Fruit fly (Drosophila melanogaster): ENCODE measurements around the gene CG42752.
A peak's percentile ranks its signal among the peaks of the same experiment; 100 is the strongest.

CG42752 gene

dm6 chr2L:18694724-18695105 lies 45.2 kb downstream of the CG42752 start (continued):
- TF ChIP-seq Camta (GFP tag; optimal IDR thresholded peaks at IDR 0.05) (peak; percentile 13), CG33213 (GFP tag; optimal IDR thresholded peaks at IDR 0.05) (no peak), ind (GFP tag; optimal IDR thresholded peaks at IDR 0.05) (peak; percentile 22), CG12236 (GFP tag; optimal IDR thresholded peaks at IDR 0.05) (no peak), ken (GFP tag; IDR thresholded peaks at IDR 0.05) (no peak), CG10321 (GFP tag; IDR thresholded peaks at IDR 0.05) (0 out of 2 replicates have a peak, but pooled peaks have one; percentile 5), CG10267 (tag; optimal IDR thresholded peaks at IDR 0.05) (no peak), exex (tag; optimal IDR thresholded peaks at IDR 0.05) (no peak), CG30403 (GFP tag; optimal IDR thresholded peaks at IDR 0.05) (peak; percentile 3), CG11504 (tag; optimal IDR thresholded peaks at IDR 0.05) (peak; percentile 61), bigmax (GFP tag; optimal IDR thresholded peaks at IDR 0.05) (no peak), CG7839 (tag; optimal IDR thresholded peaks at IDR 0.05) (peak; percentile 33), en (GFP tag; optimal IDR thresholded peaks at IDR 0.05) (no peak), lov (optimal IDR thresholded peaks at IDR 0.05) (no peak), lov (GFP tag; IDR thresholded peaks at IDR 0.05) (no peak), NC2β (GFP tag; optimal IDR thresholded peaks at IDR 0.05) (peak; percentile 24), wek (GFP tag; optimal IDR thresholded peaks at IDR 0.05) (no peak), p53 (GFP tag; optimal IDR thresholded peaks at IDR 0.05) (no peak), CG6683 (GFP tag; optimal IDR thresholded peaks at IDR 0.05) (no peak), HmgD (GFP tag; optimal IDR thresholded peaks at IDR 0.05) (no peak), Doc2 (GFP tag; IDR thresholded peaks at IDR 0.05) (no peak), CG17612 (GFP tag; IDR thresholded peaks at IDR 0.05) (no peak), ewg (GFP tag; optimal IDR thresholded peaks at IDR 0.05) (no peak), aop (GFP tag; IDR thresholded peaks at IDR 0.05) (no peak)

dm6 chr2L:18693877-18694723 lies 45.8 kb downstream of the CG42752 start:
- TF ChIP-seq tap (tag; optimal IDR thresholded peaks at IDR 0.05) (no peak), CG17361 (GFP tag; IDR thresholded peaks at IDR 0.05) (peak; percentile 71), CG4424 (GFP tag; optimal IDR thresholded peaks at IDR 0.05) (peak; percentile 63), CG43689 (GFP tag; IDR thresholded peaks at IDR 0.05) (peak; percentile 70), CG33557 (GFP tag; optimal IDR thresholded peaks at IDR 0.05) (peak; percentile 17), MTF-1 (GFP tag; optimal IDR thresholded peaks at IDR 0.05; ENCODE audit: borderline replicate concordance) (peak; percentile 46), h (optimal IDR thresholded peaks at IDR 0.05) (no peak), CG14050 (GFP tag; IDR thresholded peaks at IDR 0.05) (no peak; the same call in 2 of the 3 replicates), Hmx (GFP tag; optimal IDR thresholded peaks at IDR 0.05) (no peak), cas (GFP tag; IDR thresholded peaks at IDR 0.05) (no peak), CG30431 (GFP tag; optimal IDR thresholded peaks at IDR 0.05) (no peak), CkIIα-i1 (GFP tag; IDR thresholded peaks at IDR 0.05) (no peak), pb (GFP tag; optimal IDR thresholded peaks at IDR 0.05) (peak; percentile 19), CG4820 (GFP tag; optimal IDR thresholded peaks at IDR 0.05) (peak; percentile 39), nom (GFP tag; optimal IDR thresholded peaks at IDR 0.05) (peak; percentile 49), E2f1 (GFP tag; IDR thresholded peaks at IDR 0.05) (peak; percentile 55), CG1647 (GFP tag; optimal IDR thresholded peaks at IDR 0.05) (peak; percentile 58), pfk (GFP tag; optimal IDR thresholded peaks at IDR 0.05) (no peak), odd (GFP tag; optimal IDR thresholded peaks at IDR 0.05) (peak; percentile 45), CG6689 (GFP tag; IDR thresholded peaks at IDR 0.05) (peak; percentile 69), croc (GFP tag; conservative IDR thresholded peaks at IDR 0.05) (no peak; the same call in 1 of the 3 replicates), Sry-β (GFP tag; optimal IDR thresholded peaks at IDR 0.05) (no peak), unc-4 (GFP tag; IDR thresholded peaks at IDR 0.05; ENCODE audit: partially characterized antibody) (no peak), CG17385 (GFP tag; optimal IDR thresholded peaks at IDR 0.05) (peak; percentile 97), vvl (GFP tag; IDR thresholded peaks at IDR 0.05) (peak; percentile 73), CG13123 (GFP tag; optimal IDR thresholded peaks at IDR 0.05) (peak; percentile 48), Hr3 (GFP tag; optimal IDR thresholded peaks at IDR 0.05) (no peak)

Measured in whole organism, embryonic.